Fruit fly (Drosophila melanogaster) whole organism, embryonic: Measurements from ENCODE around the gene CG9117.

Experiments used
- Aef1 ChIP-seq: fragments of 200-800 bp; sonication (Bioruptor generic); IDR thresholded peaks from 3 replicates; pipeline ENCODE4 v1.3.6; 2022; ENCODE audit warnings: missing biosample characterization, missing genetic modification characterization
- Awh ChIP-seq: fragments of 200-800 bp; sonication (Bioruptor generic); IDR thresholded peaks from 2 replicates; pipeline ENCODE4, ENCODE4 v1.3.6; 2022; ENCODE audit warnings: missing biosample characterization, missing genetic modification characterization
- BEAF-32 ChIP-seq: fragments of 200-800 bp; sonication (Bioruptor generic); optimal IDR thresholded peaks from 3 replicates; lab custom pipeline; 2017; ENCODE audit warnings: missing biosample characterization, missing genetic modification characterization, mild to moderate bottlenecking, moderate library complexity, missing genetic modification reagents
- CG10209 ChIP-seq: fragments of 200-800 bp; sonication (Bioruptor generic); optimal IDR thresholded peaks from 3 replicates; lab custom pipeline; 2017; ENCODE audit warnings: missing biosample characterization, mild to moderate bottlenecking, missing genetic modification characterization, missing genetic modification reagents
- CG10431 ChIP-seq: fragments of 200-800 bp; sonication (Bioruptor generic); optimal IDR thresholded peaks from 3 replicates; lab custom pipeline; 2018; ENCODE audit warnings: missing biosample characterization, mild to moderate bottlenecking, missing genetic modification characterization
- CG10565 ChIP-seq: fragments of 200-800 bp; sonication (Bioruptor generic); optimal IDR thresholded peaks from 3 replicates; lab custom pipeline; 2016; ENCODE audit warnings: missing biosample characterization, mild to moderate bottlenecking, missing genetic modification characterization
- CG11695 ChIP-seq: fragments of 200-800 bp; sonication (Bioruptor generic); IDR thresholded peaks from 3 replicates; pipeline ENCODE4 v1.3.6; 2022; ENCODE audit warnings: missing biosample characterization, missing genetic modification characterization
- CG11696 ChIP-seq: fragments of 200-800 bp; sonication (Bioruptor generic); IDR thresholded peaks from 2 replicates; pipeline ENCODE4 v1.3.6; 2022; ENCODE audit warnings: missing biosample characterization, missing genetic modification characterization
- CG13624 ChIP-seq: fragments of 200-800 bp; sonication (Bioruptor generic); optimal IDR thresholded peaks from 2 replicates; lab custom pipeline; 2016; ENCODE audit warnings: missing biosample characterization, missing genetic modification characterization
- CG14860 ChIP-seq: fragments of 200-800 bp; sonication (Bioruptor generic); IDR thresholded peaks from 3 replicates; pipeline ENCODE4 v1.3.6; 2022; ENCODE audit warnings: missing biosample characterization, missing genetic modification characterization; ENCODE audit not compliant: partially characterized antibody
- CG17328 ChIP-seq: fragments of 200-800 bp; sonication (Bioruptor generic); IDR thresholded peaks from 2 replicates; pipeline ENCODE4 v1.3.6; 2022; ENCODE audit warnings: missing biosample characterization, missing genetic modification characterization
- CG17912 ChIP-seq: fragments of 200-800 bp; sonication (Bioruptor generic); optimal IDR thresholded peaks from 2 replicates; lab custom pipeline; 2018; ENCODE audit warnings: missing biosample characterization, mild to moderate bottlenecking, missing genetic modification characterization
- CG2116 ChIP-seq: fragments of 200-800 bp; sonication (Bioruptor generic); optimal IDR thresholded peaks from 3 replicates; lab custom pipeline; 2018; ENCODE audit warnings: missing biosample characterization, mild to moderate bottlenecking, missing genetic modification characterization
- CG2889 ChIP-seq: fragments of 200-800 bp; sonication (Bioruptor generic); IDR thresholded peaks from 3 replicates; pipeline ENCODE4 v1.3.6; 2022; ENCODE audit warnings: missing biosample characterization, missing genetic modification characterization
- CG31365 ChIP-seq: fragments of 200-800 bp; sonication (Bioruptor generic); optimal IDR thresholded peaks from 2 replicates; lab custom pipeline; 2018; ENCODE audit warnings: missing biosample characterization, mild to moderate bottlenecking, missing genetic modification characterization
- CG31441 ChIP-seq: fragments of 200-800 bp; sonication (Bioruptor generic); IDR thresholded peaks from 2 replicates; pipeline ENCODE4 v1.3.6; 2022; ENCODE audit warnings: missing biosample characterization, missing genetic modification characterization
- CG32767 ChIP-seq: fragments of 200-800 bp; sonication (Bioruptor generic); IDR thresholded peaks from 2 replicates; pipeline ENCODE4 v1.3.6; 2022; ENCODE audit warnings: missing biosample characterization, missing genetic modification characterization
- CG3995 ChIP-seq: fragments of 200-800 bp; sonication (Bioruptor generic); optimal IDR thresholded peaks from 3 replicates; lab custom pipeline; 2016; ENCODE audit warnings: missing biosample characterization, missing genetic modification characterization
- CG4707 ChIP-seq: fragments of 200-800 bp; sonication (Bioruptor generic); optimal IDR thresholded peaks from 2 replicates; lab custom pipeline; 2018; ENCODE audit warnings: missing biosample characterization, mild to moderate bottlenecking, missing genetic modification characterization, moderate library complexity
- CG7928 ChIP-seq: fragments of 200-800 bp; sonication (Bioruptor generic); optimal IDR thresholded peaks from 2 replicates; lab custom pipeline; 2017; ENCODE audit warnings: missing biosample characterization, mild to moderate bottlenecking, missing genetic modification characterization
- CG7963 ChIP-seq: fragments of 200-800 bp; sonication (Bioruptor generic); IDR thresholded peaks from 3 replicates; pipeline ENCODE4 v1.3.6; 2022; ENCODE audit warnings: missing biosample characterization, missing genetic modification characterization; ENCODE audit not compliant: partially characterized antibody
- CG9876 ChIP-seq: fragments of 200-800 bp; sonication (Bioruptor generic); optimal IDR thresholded peaks from 2 replicates; lab custom pipeline; 2016; ENCODE audit warnings: missing biosample characterization, missing genetic modification characterization
- Dek ChIP-seq: fragments of 200-800 bp; sonication (Bioruptor generic); optimal IDR thresholded peaks from 3 replicates; lab custom pipeline; 2019; ENCODE audit warnings: missing biosample characterization, mild to moderate bottlenecking, missing genetic modification characterization, moderate library complexity
- Dip2 ChIP-seq: fragments of 200-800 bp; sonication (Bioruptor generic); IDR thresholded peaks from 2 replicates; pipeline ENCODE4 v1.3.6; 2022; ENCODE audit warnings: missing biosample characterization, missing genetic modification characterization
- Elba2 ChIP-seq: fragments of 200-800 bp; sonication (Bioruptor generic); optimal IDR thresholded peaks from 3 replicates; lab custom pipeline; 2016; ENCODE audit warnings: missing biosample characterization, missing genetic modification characterization
- Ets97D ChIP-seq: fragments of 200-800 bp; sonication (Bioruptor generic); optimal IDR thresholded peaks from 3 replicates; lab custom pipeline; 2016; ENCODE audit warnings: missing biosample characterization, missing genetic modification characterization
- Fer1 ChIP-seq: fragments of 200-800 bp; sonication (Bioruptor generic); optimal IDR thresholded peaks from 2 replicates; lab custom pipeline; 2017; ENCODE audit warnings: missing biosample characterization, mild to moderate bottlenecking, missing genetic modification characterization
- Fer3 ChIP-seq: fragments of 200-800 bp; sonication (Bioruptor generic); optimal IDR thresholded peaks from 2 replicates; lab custom pipeline; 2018; ENCODE audit warnings: missing biosample characterization, mild to moderate bottlenecking, missing genetic modification characterization, moderate library complexity
- H15 ChIP-seq: fragments of 200-800 bp; sonication (Bioruptor generic); IDR thresholded peaks from 3 replicates; pipeline ENCODE4 v1.3.6; 2022; ENCODE audit warnings: missing biosample characterization, missing genetic modification characterization
- HLHmδ ChIP-seq: fragments of 200-800 bp; sonication (Bioruptor generic); optimal IDR thresholded peaks from 2 replicates; lab custom pipeline; 2018; ENCODE audit warnings: missing biosample characterization, mild to moderate bottlenecking, missing genetic modification characterization, moderate library complexity
- Mrtf ChIP-seq: fragments of 200-800 bp; sonication (Bioruptor generic); IDR thresholded peaks from 3 replicates; pipeline ENCODE4 v1.3.6; 2022; ENCODE audit warnings: missing biosample characterization, missing genetic modification characterization
- Myb ChIP-seq: fragments of 200-800 bp; sonication (Bioruptor generic); optimal IDR thresholded peaks from 2 replicates; lab custom pipeline; 2016; ENCODE audit warnings: missing biosample characterization, missing genetic modification characterization
- NC2β ChIP-seq: fragments of 200-800 bp; sonication (Bioruptor generic); optimal IDR thresholded peaks from 2 replicates; lab custom pipeline; 2016; ENCODE audit warnings: missing biosample characterization, missing genetic modification characterization
- Side ChIP-seq: fragments of 200-800 bp; sonication (Bioruptor generic); optimal IDR thresholded peaks from 2 replicates; lab custom pipeline; 2016; ENCODE audit warnings: missing biosample characterization, missing genetic modification characterization
- Sox100B ChIP-seq: fragments of 200-800 bp; sonication (Bioruptor generic); optimal IDR thresholded peaks from 3 replicates; lab custom pipeline; 2018; ENCODE audit warnings: missing biosample characterization, mild to moderate bottlenecking, missing genetic modification characterization
- Trl ChIP-seq, 3 experiments: fragments of >200 bp in 2 of 3; fragments of 200-800 bp in 1 of 3; sonication (Bioruptor generic) in 1 of 3; optimal IDR thresholded peaks; 2 replicates in 1 of 3; 3 replicates in 2 of 3; lab custom pipeline; 2016 to 2017; ENCODE audit warnings: missing biosample characterization in 1 of 3, missing genetic modification characterization in 1 of 3
- YL-1 ChIP-seq: fragments of 200-800 bp; sonication (Bioruptor generic); optimal IDR thresholded peaks from 3 replicates; lab custom pipeline; 2017; ENCODE audit warnings: missing biosample characterization, mild to moderate bottlenecking, missing genetic modification characterization
- ap ChIP-seq: fragments of 200-800 bp; sonication (Bioruptor generic); IDR thresholded peaks from 2 replicates; pipeline ENCODE4 v1.3.6; 2022; ENCODE audit warnings: missing biosample characterization, missing genetic modification characterization
- ara ChIP-seq: fragments of 200-800 bp; sonication (Bioruptor generic); IDR thresholded peaks from 2 replicates; pipeline ENCODE4 v1.3.6; 2022; ENCODE audit warnings: missing biosample characterization, missing genetic modification characterization
- cas ChIP-seq: fragments of 200-800 bp; sonication (Bioruptor generic); IDR thresholded peaks from 2 replicates; pipeline ENCODE4 v1.3.6; 2022; ENCODE audit warnings: missing biosample characterization, missing genetic modification characterization
- dan ChIP-seq: fragments of 200-800 bp; sonication (Bioruptor generic); IDR thresholded peaks from 2 replicates; pipeline ENCODE4 v1.3.6; 2022; ENCODE audit warnings: missing biosample characterization, missing genetic modification characterization
- ems ChIP-seq: fragments of 200-800 bp; sonication (Bioruptor generic); optimal IDR thresholded peaks from 3 replicates; lab custom pipeline; 2016; ENCODE audit warnings: missing biosample characterization, missing genetic modification characterization
- eve ChIP-seq, 2 experiments: fragments of >200 bp; optimal IDR thresholded peaks; 2 replicates each; lab custom pipeline; 2017; ENCODE audit warnings: missing biosample characterization in 2 of 2, missing genetic modification characterization in 2 of 2
- gro ChIP-seq: fragments of 200-800 bp; sonication (Bioruptor generic); optimal IDR thresholded peaks from 2 replicates; lab custom pipeline; 2016; ENCODE audit warnings: missing biosample characterization, missing genetic modification characterization
- kay ChIP-seq: fragments of 200-800 bp; sonication (Bioruptor generic); optimal IDR thresholded peaks from 2 replicates; lab custom pipeline; 2016; ENCODE audit warnings: missing biosample characterization, missing genetic modification characterization
- mam ChIP-seq: fragments of 200-800 bp; sonication (Bioruptor generic); optimal IDR thresholded peaks from 3 replicates; lab custom pipeline; 2016; ENCODE audit warnings: missing biosample characterization, missing genetic modification characterization
- pho ChIP-seq: fragments of 200-800 bp; sonication (Bioruptor generic); optimal IDR thresholded peaks from 2 replicates; lab custom pipeline; 2016; ENCODE audit warnings: missing biosample characterization, missing genetic modification characterization
- slou ChIP-seq: fragments of 200-800 bp; sonication (Bioruptor generic); optimal IDR thresholded peaks from 3 replicates; lab custom pipeline; 2016; ENCODE audit warnings: missing biosample characterization, missing genetic modification characterization
- trh ChIP-seq: fragments of 200-800 bp; sonication (Bioruptor generic); optimal IDR thresholded peaks from 2 replicates; lab custom pipeline; 2016; ENCODE audit warnings: missing biosample characterization, missing genetic modification characterization
- usp ChIP-seq: fragments of >200 bp; optimal IDR thresholded peaks from 2 replicates; lab custom pipeline; 2017; ENCODE audit warnings: missing biosample characterization, missing genetic modification characterization
- yki ChIP-seq: fragments of >200 bp; optimal IDR thresholded peaks from 3 replicates; lab custom pipeline; 2018
- zfh1 ChIP-seq: fragments of 200-800 bp; sonication (Bioruptor generic); IDR thresholded peaks from 3 replicates; pipeline ENCODE4 v1.3.6; 2022; ENCODE audit warnings: missing biosample characterization, missing genetic modification characterization

The CG9117 gene

DNA sequence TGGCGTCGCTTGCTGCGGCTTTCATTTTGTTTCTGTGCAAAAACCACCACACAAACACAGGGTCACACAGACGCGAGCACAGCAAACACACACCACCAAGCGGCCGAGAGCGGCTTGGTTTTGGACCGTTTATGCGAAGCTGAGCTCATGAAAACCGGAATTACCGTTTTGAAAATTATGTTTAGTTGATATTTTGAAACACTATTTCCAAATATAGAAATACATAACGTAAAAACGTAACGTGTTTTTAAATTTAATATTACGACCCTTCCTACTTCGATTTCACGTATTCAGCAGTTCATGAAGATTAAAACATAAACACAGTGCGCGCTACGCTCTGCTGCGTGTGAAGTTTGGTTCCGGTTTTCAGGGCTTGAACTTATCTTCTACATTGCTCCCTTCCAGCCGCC, 13.5 kb upstream of the CG9117 start:
- TF ChIP-seq cas = peak; percentile 84
- TF ChIP-seq gro (GFP tag; lab: Kevin White, UChicago) = peak; percentile 98
- TF ChIP-seq CG10431 (GFP tag; lab: Kevin White, UChicago) = peak; percentile 92
- peak; percentile 97 for TF ChIP-seq Fer3
- TF ChIP-seq CG10209 = peak; percentile 94
- peak; percentile 81 for TF ChIP-seq H15 (GFP tag; lab: Robert Waterston, UW)
- peak in 1 of 2 experiments; percentile 6 for TF ChIP-seq Trl (optimal IDR thresholded peaks at IDR 0.05; lab: Kevin White, UChicago)
- peak; percentile 97 for TF ChIP-seq Trl (GFP tag; optimal IDR thresholded peaks at IDR 0.05; lab: Kevin White, UChicago)
- peak; percentile 96 for TF ChIP-seq ara (GFP tag; lab: Robert Waterston, UW)
- peak; percentile 83 for TF ChIP-seq Aef1
- TF ChIP-seq BEAF-32 (GFP tag; lab: Kevin White, UChicago) = no peak
- TF ChIP-seq Awh (GFP tag; lab: Robert Waterston, UW) = peak; percentile 89
- peak; percentile 93 for TF ChIP-seq CG32767 (GFP tag; lab: Robert Waterston, UW)
- TF ChIP-seq zfh1 = peak; percentile 96
- peak; percentile 95 for TF ChIP-seq Dek (tag; lab: Kevin White, UChicago)
- TF ChIP-seq slou (GFP tag; lab: Kevin White, UChicago) = peak; percentile 72
- TF ChIP-seq CG7963 (GFP tag; lab: Robert Waterston, UW) = no peak
- peak; percentile 76 for TF ChIP-seq CG9876 (GFP tag; lab: Kevin White, UChicago)
- TF ChIP-seq NC2β (GFP tag; lab: Kevin White, UChicago) = peak; percentile 89
- TF ChIP-seq CG7928 (GFP tag; lab: Kevin White, UChicago) = peak; percentile 76
- TF ChIP-seq CG11696 (GFP tag; lab: Robert Waterston, UW) = peak; percentile 88
- TF ChIP-seq CG17912 (GFP tag; lab: Kevin White, UChicago) = peak; percentile 90
- TF ChIP-seq CG31441 = peak; percentile 96
- TF ChIP-seq Ets97D (GFP tag; lab: Kevin White, UChicago) = peak; percentile 85
- no peak for TF ChIP-seq dan (GFP tag; lab: Robert Waterston, UW)
- TF ChIP-seq Fer1 (GFP tag; lab: Kevin White, UChicago) = peak; percentile 99
- TF ChIP-seq Elba2 (GFP tag; lab: Kevin White, UChicago) = no peak
- peak; percentile 95 for TF ChIP-seq ems (GFP tag; lab: Kevin White, UChicago)
- TF ChIP-seq kay (GFP tag; lab: Kevin White, UChicago) = peak; percentile 87
- no peak for TF ChIP-seq usp (GFP tag; lab: Kevin White, UChicago)
- peak; percentile 91 for TF ChIP-seq CG31365 (tag; lab: Kevin White, UChicago)
- peak; percentile 89 for TF ChIP-seq ap
- TF ChIP-seq CG2889 (GFP tag; lab: Robert Waterston, UW) = peak; percentile 82
- peak; percentile 98 for TF ChIP-seq Side (GFP tag; lab: Kevin White, UChicago)
- no peak for TF ChIP-seq HLHmδ (GFP tag; lab: Kevin White, UChicago)
- TF ChIP-seq CG13624 (GFP tag; lab: Kevin White, UChicago) = peak; percentile 96
- TF ChIP-seq CG17328 = peak; percentile 96
- peak; percentile 66 for TF ChIP-seq CG3995
- TF ChIP-seq YL-1 (GFP tag; lab: Kevin White, UChicago) = peak; percentile 83
- peak; percentile 78 for TF ChIP-seq Myb
- peak; percentile 94 for TF ChIP-seq Sox100B
- peak; percentile 55 for TF ChIP-seq CG2116 (GFP tag; lab: Kevin White, UChicago)
- TF ChIP-seq Dip2 (GFP tag; lab: Robert Waterston, UW) = peak; percentile 28; the same call in 1 of the 2 replicates
- TF ChIP-seq eve (GFP tag; optimal IDR thresholded peaks at IDR 0.05; lab: Kevin White, UChicago) = no peak
- peak; percentile 95 for TF ChIP-seq pho (GFP tag; lab: Kevin White, UChicago)
- TF ChIP-seq Mrtf = peak; percentile 94
- TF ChIP-seq yki (lab: Kevin White, UChicago) = no peak
- TF ChIP-seq CG4707 (GFP tag; lab: Kevin White, UChicago) = peak; percentile 89
- peak; percentile 97 for TF ChIP-seq CG11695 (GFP tag; lab: Robert Waterston, UW)
- no peak for TF ChIP-seq CG14860 (GFP tag; lab: Robert Waterston, UW)
- peak; percentile 93 for TF ChIP-seq mam (GFP tag; lab: Kevin White, UChicago)
- TF ChIP-seq CG10565 (GFP tag; lab: Kevin White, UChicago) = peak; percentile 80
- TF ChIP-seq trh (GFP tag; lab: Kevin White, UChicago) = peak; percentile 57
